Worm (Caenorhabditis elegans) whole organism, young adult: ENCODE results near the gene K02A6.4.

Source experiments
- B0261.1 ChIP-seq: sonication (generic microtip); optimal IDR thresholded peaks from 2 replicates; lab custom pipeline; 2016; ENCODE audit warnings: mild to moderate bottlenecking, missing genetic modification characterization, moderate library complexity, missing compliant biosample characterization
- D2030.7 ChIP-seq: fragments of 200-800 bp; sonication (Bioruptor generic); IDR thresholded peaks from 2 replicates; pipeline ENCODE4 v1.3.6; 2022; ENCODE audit warnings: missing genetic modification reagents, missing genetic modification characterization, missing compliant biosample characterization
- F10E7.11 ChIP-seq: sonication (generic microtip); optimal IDR thresholded peaks from 2 replicates; lab custom pipeline; 2017; ENCODE audit warnings: mild to moderate bottlenecking, missing genetic modification characterization, moderate library complexity, missing compliant biosample characterization
- F22D6.2 ChIP-seq: sonication (generic microtip); optimal IDR thresholded peaks from 2 replicates; lab custom pipeline; 2016; ENCODE audit warnings: mild to moderate bottlenecking, missing genetic modification characterization, missing compliant biosample characterization
- F33H1.4 ChIP-seq: fragments of 200-800 bp; sonication (Bioruptor generic); IDR thresholded peaks from 2 replicates; pipeline ENCODE4 v1.3.6; 2022; ENCODE audit warnings: missing genetic modification reagents, missing genetic modification characterization, missing compliant biosample characterization
- F49E8.2 ChIP-seq: sonication (generic microtip); optimal IDR thresholded peaks from 3 replicates; lab custom pipeline; 2017; ENCODE audit warnings: missing genetic modification characterization, mild to moderate bottlenecking, missing compliant biosample characterization, antibody characterized with exemption, moderate library complexity; ENCODE audit not compliant: insufficient read depth
- F52B5.7 ChIP-seq: sonication (generic microtip); optimal IDR thresholded peaks from 2 replicates; lab custom pipeline; 2016; ENCODE audit warnings: mild to moderate bottlenecking, missing genetic modification characterization, missing compliant biosample characterization
- K11D2.4 ChIP-seq: fragments of 200-800 bp; sonication (Bioruptor generic); IDR thresholded peaks from 2 replicates; pipeline ENCODE4 v1.3.6; 2022; ENCODE audit warnings: missing genetic modification reagents, missing genetic modification characterization, missing compliant biosample characterization
- K12H6.12 ChIP-seq: fragments of 200-800 bp; sonication (Bioruptor generic); optimal IDR thresholded peaks from 2 replicates; lab custom pipeline; 2018; ENCODE audit warnings: mild to moderate bottlenecking, missing genetic modification characterization, missing compliant biosample characterization
- Y56A3A.18 ChIP-seq: fragments of 200-800 bp; sonication (Bioruptor generic); IDR thresholded peaks from 2 replicates; pipeline ENCODE4 v1.3.6; 2022; ENCODE audit warnings: missing genetic modification reagents, missing genetic modification characterization, missing compliant biosample characterization
- Y95B8A.8 ChIP-seq: fragments of 200-800 bp; sonication (Bioruptor generic); IDR thresholded peaks from 2 replicates; pipeline ENCODE4 v1.3.6; 2022; ENCODE audit warnings: missing genetic modification reagents, missing genetic modification characterization, missing compliant biosample characterization
- ama-1 ChIP-seq, 3 experiments: fragments of 150-350 bp in 1 of 3; sonication (generic microtip) in 2 of 3; optimal IDR thresholded peaks; 2 replicates each; lab custom pipeline; 2014 to 2018; ENCODE audit warnings: missing biosample characterization in 2 of 3, missing genetic modification characterization in 2 of 3, missing genetic modification reagents in 2 of 3
- aptf-3 ChIP-seq: fragments of 200-800 bp; sonication (Bioruptor generic); IDR thresholded peaks from 2 replicates; pipeline ENCODE4 v1.3.6; 2022; ENCODE audit warnings: missing genetic modification characterization, missing compliant biosample characterization
- bed-2 ChIP-seq: fragments of 200-800 bp; sonication (Bioruptor generic); IDR thresholded peaks from 2 replicates; pipeline ENCODE4 v1.3.6; 2022; ENCODE audit warnings: missing genetic modification reagents, missing genetic modification characterization, missing compliant biosample characterization
- ceh-100 ChIP-seq: fragments of 200-800 bp; sonication (Bioruptor generic); IDR thresholded peaks from 2 replicates; pipeline ENCODE4 v1.3.6; 2022; ENCODE audit warnings: missing genetic modification reagents, missing genetic modification characterization, missing compliant biosample characterization
- chd-7 ChIP-seq: sonication (generic microtip); optimal IDR thresholded peaks from 2 replicates; lab custom pipeline; 2016; ENCODE audit warnings: mild to moderate bottlenecking, missing genetic modification characterization, moderate library complexity, missing compliant biosample characterization
- egl-44 ChIP-seq: fragments of 200-800 bp; sonication (Bioruptor generic); IDR thresholded peaks from 2 replicates; pipeline ENCODE4 v1.3.6; 2022; ENCODE audit warnings: missing genetic modification reagents, missing genetic modification characterization, missing compliant biosample characterization
- egrh-3 ChIP-seq: fragments of 200-800 bp; sonication (Bioruptor generic); IDR thresholded peaks from 2 replicates; pipeline ENCODE4 v1.3.6; 2022; ENCODE audit warnings: missing genetic modification reagents, missing genetic modification characterization, missing compliant biosample characterization
- gei-17 ChIP-seq: fragments of 200-800 bp; sonication (Bioruptor generic); optimal IDR thresholded peaks from 2 replicates; lab custom pipeline; 2018; ENCODE audit warnings: mild to moderate bottlenecking, missing genetic modification characterization, missing compliant biosample characterization
- him-1 ChIP-seq: sonication (generic microtip); optimal IDR thresholded peaks from 2 replicates; lab custom pipeline; 2016; ENCODE audit warnings: missing genotype, missing genetic modification reagents, missing genetic modification characterization, missing compliant biosample characterization
- hlh-12 ChIP-seq: sonication (generic microtip); optimal IDR thresholded peaks from 2 replicates; lab custom pipeline; 2016; ENCODE audit warnings: missing genetic modification characterization, missing compliant biosample characterization
- hmg-1.2 ChIP-seq: fragments of 200-800 bp; sonication (Bioruptor generic); IDR thresholded peaks from 2 replicates; pipeline ENCODE4 v1.3.6; 2022; ENCODE audit warnings: missing genetic modification reagents, missing genetic modification characterization, missing compliant biosample characterization
- hmg-20 ChIP-seq: fragments of 200-800 bp; sonication (Bioruptor generic); IDR thresholded peaks from 2 replicates; pipeline ENCODE4 v1.3.6; 2022; ENCODE audit warnings: missing genetic modification reagents, missing genetic modification characterization, missing compliant biosample characterization
- hsf-1 ChIP-seq: fragments of 200-800 bp; sonication (Bioruptor generic); IDR thresholded peaks from 2 replicates; pipeline ENCODE4 v1.3.6; 2022; ENCODE audit warnings: missing genetic modification reagents, missing genetic modification characterization, missing compliant biosample characterization
- let-607 ChIP-seq, 2 experiments: fragments of 200-800 bp in 1 of 2; sonication (Bioruptor generic) in 1 of 2; sonication (generic microtip) in 1 of 2; optimal IDR thresholded peaks; 2 replicates each; lab custom pipeline; 2016 to 2018; ENCODE audit warnings: mild to moderate bottlenecking in 2 of 2, missing compliant biosample characterization in 2 of 2, missing genetic modification characterization in 2 of 2, moderate library complexity in 2 of 2, missing genotype in 1 of 2
- lin-35 ChIP-seq, 3 experiments: fragments of 150-350 bp in 2 of 3; sonication (generic microtip) in 1 of 3; optimal IDR thresholded peaks; 2 replicates each; lab custom pipeline; 2014 to 2018; ENCODE audit warnings: missing biosample characterization in 3 of 3, missing genetic modification characterization in 3 of 3, missing genetic modification reagents in 3 of 3
- lin-40 ChIP-seq: sonication (generic microtip); optimal IDR thresholded peaks from 2 replicates; lab custom pipeline; 2016; ENCODE audit warnings: missing genetic modification characterization, mild to moderate bottlenecking, missing compliant biosample characterization, missing genotype, missing genetic modification reagents
- madf-10 ChIP-seq: sonication (generic microtip); optimal IDR thresholded peaks from 2 replicates; lab custom pipeline; 2016; ENCODE audit warnings: mild to moderate bottlenecking, missing genetic modification characterization, missing compliant biosample characterization
- madf-8 ChIP-seq: fragments of 200-800 bp; sonication (Bioruptor generic); conservative IDR thresholded peaks from 2 replicates; pipeline ENCODE4 v1.3.6; 2022; ENCODE audit warnings: missing genetic modification reagents, missing genetic modification characterization, missing compliant biosample characterization
- mcd-1 ChIP-seq: fragments of 200-800 bp; sonication (Bioruptor generic); IDR thresholded peaks from 2 replicates; pipeline ENCODE4 v1.3.6; 2022; ENCODE audit warnings: missing genetic modification reagents, missing genetic modification characterization, missing compliant biosample characterization
- nfyb-1 ChIP-seq: fragments of 200-800 bp; sonication (Bioruptor generic); IDR thresholded peaks from 2 replicates; pipeline ENCODE4 v1.3.6; 2022; ENCODE audit warnings: missing genetic modification reagents, missing genetic modification characterization, missing compliant biosample characterization
- nhr-27 ChIP-seq: fragments of 200-800 bp; sonication (Bioruptor generic); optimal IDR thresholded peaks from 2 replicates; lab custom pipeline; 2018; ENCODE audit warnings: mild to moderate bottlenecking, missing genetic modification characterization, moderate library complexity, missing compliant biosample characterization
- nhr-80 ChIP-seq: sonication (generic microtip); optimal IDR thresholded peaks from 2 replicates; lab custom pipeline; 2016; ENCODE audit warnings: missing genetic modification characterization, missing compliant biosample characterization
- pha-4 ChIP-seq: fragments of 150-350 bp; sonication (generic microtip); optimal IDR thresholded peaks from 2 replicates; lab custom pipeline; 2014; ENCODE audit warnings: missing biosample characterization, missing genetic modification reagents, missing genetic modification characterization
- rec-8 ChIP-seq, 2 experiments: sonication (generic microtip); optimal IDR thresholded peaks; 2 replicates each; lab custom pipeline; 2016; ENCODE audit warnings: mild to moderate bottlenecking in 2 of 2, missing genetic modification characterization in 2 of 2, missing genetic modification reagents in 2 of 2, missing genotype in 2 of 2, missing biosample characterization in 1 of 2, missing compliant biosample characterization in 1 of 2, moderate library complexity in 1 of 2
- repo-1 ChIP-seq: sonication (generic microtip); optimal IDR thresholded peaks from 2 replicates; lab custom pipeline; 2017; ENCODE audit warnings: mild to moderate bottlenecking, missing genetic modification characterization, missing compliant biosample characterization
- rpc-1 ChIP-seq, 2 experiments: fragments of 150-350 bp in 1 of 2; sonication (generic microtip) in 1 of 2; optimal IDR thresholded peaks; 2 replicates each; lab custom pipeline; 2014 to 2018; ENCODE audit warnings: missing biosample characterization in 1 of 2, missing genetic modification characterization in 1 of 2, missing genetic modification reagents in 1 of 2, missing genotype in 1 of 2
- snpc-1.3 ChIP-seq: sonication (generic microtip); optimal IDR thresholded peaks from 2 replicates; lab custom pipeline; 2017; ENCODE audit warnings: missing genetic modification characterization, mild to moderate bottlenecking, missing compliant biosample characterization, antibody characterized with exemption, moderate library complexity, missing genotype, missing genetic modification reagents; ENCODE audit not compliant: insufficient read depth
- sptf-2 ChIP-seq: fragments of 200-800 bp; sonication (Bioruptor generic); optimal IDR thresholded peaks from 2 replicates; lab custom pipeline; 2018; ENCODE audit warnings: mild to moderate bottlenecking, missing genetic modification characterization, missing compliant biosample characterization
- tbp1 ChIP-seq: fragments of 200-800 bp; sonication (Bioruptor generic); optimal IDR thresholded peaks from 2 replicates; lab custom pipeline; 2018; ENCODE audit warnings: mild to moderate bottlenecking, missing genetic modification characterization, missing compliant biosample characterization
- unc-62 ChIP-seq: fragments of 150-350 bp; optimal IDR thresholded peaks from 2 replicates; lab custom pipeline; 2014; ENCODE audit warnings: missing biosample characterization, missing genetic modification reagents, missing genetic modification characterization
- ztf-18 ChIP-seq: sonication (generic microtip); optimal IDR thresholded peaks from 2 replicates; lab custom pipeline; 2016; ENCODE audit warnings: missing genotype, mild to moderate bottlenecking, missing genetic modification characterization, missing compliant biosample characterization
- ztf-28 ChIP-seq: fragments of 200-800 bp; sonication (Bioruptor generic); IDR thresholded peaks from 2 replicates; pipeline ENCODE4 v1.3.6; 2022; ENCODE audit warnings: missing genetic modification reagents, missing genetic modification characterization, missing compliant biosample characterization

Gene K02A6.4

DNA sequence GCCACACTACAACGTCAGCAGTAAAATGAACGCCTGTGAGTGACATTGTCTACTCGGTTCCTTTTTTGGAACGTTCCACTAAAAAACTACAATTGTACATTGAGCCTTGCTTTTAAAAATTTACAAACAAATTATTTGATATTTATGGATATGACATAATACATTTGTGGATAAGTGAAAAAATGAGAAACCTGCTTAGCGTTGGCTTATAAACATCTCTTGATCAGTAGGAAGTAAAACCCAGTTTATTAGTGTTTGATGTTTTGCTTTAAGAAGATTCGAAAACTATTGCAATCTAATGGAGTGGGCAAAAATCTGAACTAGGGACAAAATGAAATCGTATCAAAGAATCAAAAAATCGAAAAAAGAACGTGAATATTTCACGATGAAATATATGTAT lies 1.6 kb downstream of the K02A6.4 start:
- TF ChIP-seq Y95B8A.8 = no peak
- no peak for TF ChIP-seq ztf-28 (GFP tag; lab: Robert Waterston, UW)
- TF ChIP-seq let-607 (tag; optimal IDR thresholded peaks at IDR 0.05; lab: Kevin White, UChicago) = no peak
- no peak for TF ChIP-seq Y56A3A.18 (GFP tag; lab: Robert Waterston, UW)
- no peak for TF ChIP-seq snpc-1.3 (tag; lab: Kevin White, UChicago)
- TF ChIP-seq nfyb-1 = no peak
- TF ChIP-seq repo-1 = no peak

DNA sequence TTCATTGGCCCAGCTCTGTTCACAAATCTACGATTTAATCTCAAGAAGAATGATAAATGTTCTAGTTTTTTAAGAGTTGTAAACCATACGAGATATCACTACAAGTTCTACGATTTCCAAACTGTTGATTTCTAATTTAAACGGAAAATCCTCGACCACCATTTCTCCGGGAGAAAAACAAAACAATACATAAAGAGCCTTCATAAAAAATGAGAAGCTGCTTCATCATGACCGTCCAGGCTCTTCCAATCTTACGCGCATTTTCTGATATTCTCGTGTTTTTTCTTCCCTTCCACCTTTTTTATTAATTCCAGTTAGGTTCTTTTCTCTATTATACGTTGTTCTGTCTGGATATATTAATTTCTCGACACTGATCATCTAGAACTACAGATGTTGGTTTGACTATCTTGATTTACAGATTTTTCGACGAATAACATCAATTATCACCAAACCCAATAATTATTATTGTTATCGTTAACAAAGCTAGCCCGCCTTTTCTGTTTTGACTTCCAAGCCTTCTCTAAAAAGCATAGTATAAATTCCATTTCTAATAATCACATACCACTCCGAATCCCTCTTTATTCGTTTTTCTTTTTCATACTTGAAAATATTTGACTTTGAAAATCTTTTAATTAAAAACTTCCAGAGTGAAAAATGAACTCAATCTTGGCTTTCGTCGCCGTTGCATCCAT lies 4.0 kb downstream of the K02A6.4 start, which contains the start of gene C47D2.1:
Gene C47D2.1 (plus strand): TSS at position 642 of the 692 bp plus-strand sequence.
- TF ChIP-seq snpc-1.3 (tag; lab: Kevin White, UChicago) = no peak
- no peak for TF ChIP-seq chd-7 (tag; lab: Kevin White, UChicago)
- no peak for TF ChIP-seq hlh-12
- no peak for TF ChIP-seq lin-35 (GFP tag; optimal IDR thresholded peaks at IDR 0.05; lab: Kevin White, UChicago)
- no peak for TF ChIP-seq ama-1 (optimal IDR thresholded peaks at IDR 0.05; lab: Kevin White, UChicago)
- no peak for TF ChIP-seq ama-1 (GFP tag; optimal IDR thresholded peaks at IDR 0.05; lab: Kevin White, UChicago)
- no peak for TF ChIP-seq B0261.1 (tag; lab: Kevin White, UChicago)
- TF ChIP-seq ceh-100 (GFP tag; lab: Robert Waterston, UW) = no peak

DNA sequence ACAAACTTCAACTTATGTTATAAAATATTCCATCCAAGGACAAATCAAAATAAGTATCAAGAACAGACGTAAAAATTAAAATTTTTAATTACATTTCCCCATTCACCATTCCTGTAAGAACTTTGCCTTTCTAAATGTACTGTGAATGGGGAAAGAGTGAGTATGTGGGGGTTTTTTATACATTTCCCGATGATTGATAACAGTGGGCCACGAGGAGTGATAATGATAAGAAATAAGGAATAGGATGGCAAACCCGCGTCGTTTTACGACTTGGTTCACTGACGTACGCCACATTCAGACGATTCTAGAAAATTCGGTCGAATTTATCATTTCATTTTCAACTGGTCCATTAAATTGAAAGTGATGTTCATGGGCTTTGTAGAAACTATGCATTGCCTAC lies 7.6 kb downstream of the K02A6.4 start, which contains the start of gene cdd-1:
Gene cdd-1 (minus strand): TSS at position 151 of the 400 bp plus-strand sequence.
- TF ChIP-seq madf-10 (peak; percentile 0), hsf-1 (GFP tag; lab: Robert Waterston, UW) (peak; percentile 71; the same call in 1 of the 2 replicates), F49E8.2 (no peak), egrh-3 (GFP tag; lab: Robert Waterston, UW) (no peak), hmg-20 (GFP tag; lab: Robert Waterston, UW) (no peak), nhr-80 (peak; percentile 73), bed-2 (GFP tag; lab: Robert Waterston, UW) (no peak), egl-44 (GFP tag; lab: Robert Waterston, UW) (no peak), hlh-12 (no peak), tbp1 (peak; percentile 26), lin-40 (tag; lab: Kevin White, UChicago) (peak; percentile 50), Y95B8A.8 (no peak)

DNA sequence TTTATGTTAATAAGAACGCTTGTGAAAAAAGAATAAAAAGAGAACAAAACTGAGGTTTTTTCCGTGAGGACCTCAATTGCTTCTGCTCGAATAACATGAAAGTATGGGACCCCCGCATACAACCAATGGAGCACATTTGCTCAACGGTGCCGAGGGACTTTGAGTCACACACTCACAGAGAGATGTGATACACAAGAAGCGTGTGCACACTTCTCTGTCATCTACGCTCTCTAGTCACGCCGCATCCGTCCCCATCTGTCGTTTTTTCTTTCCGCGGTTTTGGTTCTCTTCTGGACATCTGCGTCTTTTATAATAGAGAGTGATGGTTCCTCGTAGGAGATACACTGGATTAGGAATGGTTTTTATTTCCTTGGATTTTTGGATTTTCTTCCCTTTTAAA lies 12.6 kb downstream of the K02A6.4 start:
- TF ChIP-seq hmg-1.2 (GFP tag; lab: Robert Waterston, UW) (peak; percentile 21; the same call in 1 of the 2 replicates), pha-4 (tag; lab: Kevin White, UChicago) (no peak), sptf-2 (GFP tag; lab: Kevin White, UChicago) (no peak), rec-8 (tag; optimal IDR thresholded peaks at IDR 0.05; lab: Kevin White, UChicago) (no peak), madf-8 (GFP tag; lab: Robert Waterston, UW) (no peak), him-1 (no peak), F22D6.2 (tag; lab: Kevin White, UChicago) (no peak), F33H1.4 (no peak), F52B5.7 (tag; lab: Kevin White, UChicago) (no peak), aptf-3 (GFP tag; lab: Robert Waterston, UW) (no peak), K11D2.4 (GFP tag; lab: Robert Waterston, UW) (peak; percentile 41; the same call in 1 of the 2 replicates), unc-62 (no peak), rpc-1 (optimal IDR thresholded peaks at IDR 0.05; lab: Kevin White, UChicago) (no peak), rpc-1 (tag; optimal IDR thresholded peaks at IDR 0.05; lab: Kevin White, UChicago) (no peak), D2030.7 (GFP tag; lab: Robert Waterston, UW) (no peak), gei-17 (GFP tag; lab: Kevin White, UChicago) (no peak), ztf-18 (no peak), nhr-27 (tag; lab: Kevin White, UChicago) (no peak), mcd-1 (GFP tag; lab: Robert Waterston, UW) (no peak), K12H6.12 (tag; lab: Kevin White, UChicago) (peak; percentile 12), ceh-100 (GFP tag; lab: Robert Waterston, UW) (no peak), F10E7.11 (tag; lab: Kevin White, UChicago) (no peak)
